Worm (Caenorhabditis elegans) whole organism, L4 larva: ENCODE measurements around the gene Y32G9A.2.

ENCODE experiments used
- D1046.2 ChIP-seq: fragments of 200-800 bp; sonication (Bioruptor generic); IDR thresholded peaks from 2 replicates; pipeline ENCODE4 v1.3.6; 2022; ENCODE audit warnings: missing genetic modification characterization, missing compliant biosample characterization
- F37D6.2 ChIP-seq: sonication (generic microtip); optimal IDR thresholded peaks from 2 replicates; lab custom pipeline; 2016; ENCODE audit warnings: mild to moderate bottlenecking, missing genetic modification characterization, missing compliant biosample characterization
- F44E2.7 ChIP-seq: fragments of 200-800 bp; sonication (Bioruptor generic); IDR thresholded peaks from 2 replicates; pipeline ENCODE4 v2.1.2; 2022; ENCODE audit warnings: missing genetic modification characterization, missing compliant biosample characterization
- Y105C5A.15 ChIP-seq: fragments of 200-800 bp; sonication (Bioruptor generic); IDR thresholded peaks from 2 replicates; pipeline ENCODE4 v1.3.6; 2022; ENCODE audit warnings: missing genetic modification characterization, missing compliant biosample characterization
- Y48G9A.11 ChIP-seq: fragments of 200-800 bp; sonication (Bioruptor generic); IDR thresholded peaks from 2 replicates; pipeline ENCODE4 v1.3.6; 2022; ENCODE audit warnings: missing genetic modification reagents, missing genetic modification characterization, missing compliant biosample characterization
- ZK337.2 ChIP-seq: fragments of 200-800 bp; sonication (Bioruptor generic); IDR thresholded peaks from 2 replicates; pipeline ENCODE4 v1.3.6; 2022; ENCODE audit warnings: missing genetic modification reagents, missing genetic modification characterization, missing compliant biosample characterization
- aha-1 ChIP-seq: fragments of 150-350 bp; peaks from one replicate; lab custom pipeline; 2014; ENCODE audit warnings: missing biosample characterization, missing genetic modification characterization
- aly-2 ChIP-seq: sonication (generic microtip); optimal IDR thresholded peaks from 2 replicates; lab custom pipeline; 2018; ENCODE audit warnings: missing biosample characterization, missing genetic modification characterization
- ceh-20 ChIP-seq: fragments of 200-800 bp; sonication (Bioruptor generic); IDR thresholded peaks from 2 replicates; pipeline ENCODE4 v1.3.6; 2022; ENCODE audit warnings: missing genetic modification reagents, missing genetic modification characterization, missing compliant biosample characterization
- ceh-44 ChIP-seq: fragments of 200-800 bp; sonication (Bioruptor generic); IDR thresholded peaks from 2 replicates; pipeline ENCODE4 v1.3.6; 2022; ENCODE audit warnings: missing genetic modification reagents, missing genetic modification characterization, missing compliant biosample characterization
- ceh-62 ChIP-seq: sonication (generic microtip); optimal IDR thresholded peaks from 2 replicates; lab custom pipeline; 2017; ENCODE audit warnings: missing biosample characterization, missing genetic modification characterization
- ctbp-1 ChIP-seq: fragments of 200-800 bp; sonication (Bioruptor generic); IDR thresholded peaks from 2 replicates; pipeline ENCODE4 v1.3.6; 2022; ENCODE audit warnings: missing genetic modification reagents, missing genetic modification characterization, missing compliant biosample characterization
- daf-16 ChIP-seq, 3 experiments: sonication (generic microtip); optimal IDR thresholded peaks; 2 replicates each; lab custom pipeline; 2016 to 2017; ENCODE audit warnings: missing genetic modification characterization in 3 of 3, missing genetic modification reagents in 3 of 3, mild to moderate bottlenecking in 2 of 3, missing compliant biosample characterization in 2 of 3, missing biosample characterization in 1 of 3, moderate library complexity in 1 of 3
- dmd-6 ChIP-seq: fragments of 200-800 bp; sonication (Bioruptor generic); IDR thresholded peaks from 2 replicates; pipeline ENCODE4 v1.3.6; 2022; ENCODE audit warnings: missing genetic modification reagents, missing genetic modification characterization, missing compliant biosample characterization
- dmd-8 ChIP-seq: fragments of 200-800 bp; sonication (Bioruptor generic); IDR thresholded peaks from 2 replicates; pipeline ENCODE4 v1.3.6; 2022; ENCODE audit warnings: missing genetic modification characterization, missing compliant biosample characterization
- dpl-1 ChIP-seq: fragments of 150-350 bp; optimal IDR thresholded peaks from 2 replicates; lab custom pipeline; 2014; ENCODE audit warnings: missing biosample characterization, missing genetic modification reagents, missing genetic modification characterization
- duxl-1 ChIP-seq: sonication (generic microtip); optimal IDR thresholded peaks from 2 replicates; lab custom pipeline; 2016; ENCODE audit warnings: mild to moderate bottlenecking, missing genetic modification characterization, moderate library complexity, missing compliant biosample characterization; ENCODE audit not compliant: poor library complexity
- dve-1 ChIP-seq: sonication (generic microtip); optimal IDR thresholded peaks from 2 replicates; lab custom pipeline; 2017; ENCODE audit warnings: antibody characterized with exemption, mild to moderate bottlenecking, missing genetic modification characterization, missing compliant biosample characterization; ENCODE audit not compliant: insufficient read depth
- egl-43 ChIP-seq: fragments of 200-800 bp; sonication (Bioruptor generic); IDR thresholded peaks from 2 replicates; pipeline ENCODE4 v1.3.6; 2022; ENCODE audit warnings: missing genetic modification reagents, missing genetic modification characterization, missing compliant biosample characterization
- fkh-10 ChIP-seq: fragments of 150-350 bp; optimal IDR thresholded peaks from 2 replicates; lab custom pipeline; 2014; ENCODE audit warnings: missing biosample characterization, missing genetic modification reagents, missing genetic modification characterization
- hlh-30 ChIP-seq: sonication (generic microtip); optimal IDR thresholded peaks from 2 replicates; lab custom pipeline; 2017; ENCODE audit warnings: antibody characterized with exemption, mild to moderate bottlenecking, missing genetic modification characterization, missing compliant biosample characterization; ENCODE audit not compliant: insufficient read depth
- hmg-1.1 ChIP-seq: fragments of 200-800 bp; sonication (Bioruptor generic); IDR thresholded peaks from 2 replicates; pipeline ENCODE4 v1.3.6; 2022; ENCODE audit warnings: missing genetic modification reagents, missing genetic modification characterization, missing compliant biosample characterization
- jun-1 ChIP-seq: fragments of 150-350 bp; optimal IDR thresholded peaks from 2 replicates; lab custom pipeline; 2014; ENCODE audit warnings: missing biosample characterization, missing genetic modification reagents, missing genetic modification characterization
- lin-29 ChIP-seq: fragments of 200-800 bp; sonication (Bioruptor generic); IDR thresholded peaks from 2 replicates; pipeline ENCODE4 v1.3.6; 2022; ENCODE audit warnings: missing genetic modification reagents, missing genetic modification characterization, missing compliant biosample characterization
- lin-38 ChIP-seq: fragments of 200-800 bp; sonication (Bioruptor generic); IDR thresholded peaks from 2 replicates; pipeline ENCODE4 v1.3.6; 2022; ENCODE audit warnings: missing genetic modification reagents, missing genetic modification characterization, missing compliant biosample characterization
- lsy-2 ChIP-seq, 2 experiments: fragments of 150-350 bp in 1 of 2; sonication (generic microtip) in 1 of 2; optimal IDR thresholded peaks; 2 replicates each; lab custom pipeline; 2014 to 2017; ENCODE audit warnings: missing biosample characterization in 2 of 2, missing genetic modification characterization in 2 of 2
- madf-5 ChIP-seq, 2 experiments: fragments of 200-800 bp; sonication (Bioruptor generic); IDR thresholded peaks; 2 replicates each; pipeline ENCODE4 v1.3.6; 2022; ENCODE audit warnings: missing compliant biosample characterization in 2 of 2, missing genetic modification characterization in 2 of 2
- mdl-1 ChIP-seq, 2 experiments: fragments of 150-350 bp in 1 of 2; sonication (generic microtip) in 1 of 2; optimal IDR thresholded peaks; 2 replicates each; lab custom pipeline; 2014 to 2017; ENCODE audit warnings: missing biosample characterization in 2 of 2, missing genetic modification characterization in 2 of 2
- mes-2 ChIP-seq: sonication (generic microtip); optimal IDR thresholded peaks from 2 replicates; lab custom pipeline; 2016; ENCODE audit warnings: missing genotype, mild to moderate bottlenecking, missing genetic modification characterization, missing compliant biosample characterization; ENCODE audit not compliant: poor library complexity, severe bottlenecking
- nhr-102 ChIP-seq: sonication (generic microtip); optimal IDR thresholded peaks from 2 replicates; lab custom pipeline; 2016; ENCODE audit warnings: mild to moderate bottlenecking, missing genetic modification characterization, moderate library complexity, missing compliant biosample characterization
- nhr-11 ChIP-seq: fragments of 150-350 bp; optimal IDR thresholded peaks from 2 replicates; lab custom pipeline; 2014; ENCODE audit warnings: missing biosample characterization, missing genetic modification characterization
- nhr-25 ChIP-seq: sonication (generic microtip); optimal IDR thresholded peaks from 2 replicates; lab custom pipeline; 2017; ENCODE audit warnings: missing genetic modification characterization, mild to moderate bottlenecking, missing compliant biosample characterization, antibody characterized with exemption, moderate library complexity, borderline replicate concordance; ENCODE audit not compliant: insufficient read depth
- nhr-28 ChIP-seq: fragments of 150-350 bp; optimal IDR thresholded peaks from 2 replicates; lab custom pipeline; 2014; ENCODE audit warnings: missing biosample characterization, missing genetic modification characterization
- nhr-6 ChIP-seq: fragments of 150-350 bp; optimal IDR thresholded peaks from 2 replicates; lab custom pipeline; 2014; ENCODE audit warnings: missing biosample characterization, missing genetic modification characterization
- php-3 ChIP-seq: fragments of 200-800 bp; sonication (Bioruptor generic); IDR thresholded peaks from 2 replicates; pipeline ENCODE4 v1.3.6; 2022; ENCODE audit warnings: missing genetic modification reagents, missing genetic modification characterization, missing compliant biosample characterization
- pqm-1 ChIP-seq: sonication (generic microtip); optimal IDR thresholded peaks from 2 replicates; lab custom pipeline; 2017; ENCODE audit warnings: missing biosample characterization, missing genetic modification characterization
- rbr-2 ChIP-seq: sonication (generic microtip); optimal IDR thresholded peaks from 2 replicates; lab custom pipeline; 2016; ENCODE audit warnings: missing genotype, missing genetic modification characterization, missing compliant biosample characterization
- saeg-2 ChIP-seq: fragments of 200-800 bp; sonication (Bioruptor generic); IDR thresholded peaks from 2 replicates; pipeline ENCODE4 v1.3.6; 2022; ENCODE audit warnings: missing genetic modification reagents, missing genetic modification characterization, missing compliant biosample characterization
- sdz-12 ChIP-seq: fragments of 200-800 bp; sonication (Bioruptor generic); optimal IDR thresholded peaks from 2 replicates; lab custom pipeline; 2018; ENCODE audit warnings: mild to moderate bottlenecking, missing genetic modification characterization, missing compliant biosample characterization
- snpc-4 ChIP-seq: fragments of 150-350 bp; optimal IDR thresholded peaks from 2 replicates; lab custom pipeline; 2014; ENCODE audit warnings: missing biosample characterization, missing genetic modification characterization
- spr-1 ChIP-seq: sonication (generic microtip); optimal IDR thresholded peaks from 2 replicates; lab custom pipeline; 2016; ENCODE audit warnings: mild to moderate bottlenecking, missing genetic modification characterization, missing compliant biosample characterization
- spr-3 ChIP-seq: fragments of 200-800 bp; sonication (Bioruptor generic); optimal IDR thresholded peaks from 2 replicates; lab custom pipeline; 2018; ENCODE audit warnings: mild to moderate bottlenecking, missing genetic modification characterization, missing compliant biosample characterization
- tra-1 ChIP-seq: fragments of 200-800 bp; sonication (Bioruptor generic); IDR thresholded peaks from 2 replicates; pipeline ENCODE4 v1.3.6; 2022; ENCODE audit warnings: missing genetic modification reagents, missing genetic modification characterization, missing compliant biosample characterization
- unc-130 ChIP-seq: sonication (generic microtip); optimal IDR thresholded peaks from 2 replicates; lab custom pipeline; 2016; ENCODE audit warnings: missing genetic modification reagents, missing genetic modification characterization, missing compliant biosample characterization
- unc-62 ChIP-seq, 3 experiments: fragments of 150-350 bp in 1 of 3; sonication (generic microtip); optimal IDR thresholded peaks in 2 of 3; peaks in 1 of 3; 1 replicate in 1 of 3; 2 replicates in 2 of 3; lab custom pipeline; 2014 to 2017; ENCODE audit warnings: missing biosample characterization in 3 of 3, missing genetic modification characterization in 3 of 3, missing genetic modification reagents in 3 of 3, missing genotype in 1 of 3
- zag-1 ChIP-seq: fragments of 150-350 bp; optimal IDR thresholded peaks from 2 replicates; lab custom pipeline; 2014; ENCODE audit warnings: missing biosample characterization, missing genetic modification characterization
- zfp-2 ChIP-seq: sonication (generic microtip); optimal IDR thresholded peaks from 2 replicates; lab custom pipeline; 2016; ENCODE audit warnings: mild to moderate bottlenecking, missing genetic modification characterization, missing compliant biosample characterization
- zip-2 ChIP-seq: fragments of 150-350 bp; optimal IDR thresholded peaks from 2 replicates; lab custom pipeline; 2014; ENCODE audit warnings: missing biosample characterization, missing genetic modification characterization

The Y32G9A.2 gene

ce11 chrV:1871768-1872296, 46.5 kb upstream of the Y32G9A.2 start, which contains the start of the genes T10B5.4 and cct-7:
T10B5.4 (minus strand) TSS chrV:1871807.
cct-7 (plus strand) TSS chrV:1872246.
- TF ChIP-seq unc-62 (GFP tag; optimal IDR thresholded peaks at IDR 0.05 in 1 of 2; lab: Kevin White, UChicago): no peak
- TF ChIP-seq unc-62 (tag; optimal IDR thresholded peaks at IDR 0.05; lab: Kevin White, UChicago): no peak
- 0 out of 4 replicates have a peak, but pooled peaks of 1 of the 2 experiments have one; percentile 32 for TF ChIP-seq madf-5 (GFP tag; IDR thresholded peaks at IDR 0.05; lab: Robert Waterston, UW)
- no peak; the same call in 1 of the 2 replicates for TF ChIP-seq Y48G9A.11 (GFP tag; lab: Robert Waterston, UW)
- TF ChIP-seq duxl-1: peak; percentile 6
- peak; percentile 24 for TF ChIP-seq zag-1
- TF ChIP-seq aly-2: no peak
- TF ChIP-seq lin-38 (GFP tag; lab: Robert Waterston, UW): peak; percentile 97
- TF ChIP-seq nhr-28 (tag; lab: Kevin White, UChicago): peak; percentile 66
- TF ChIP-seq hmg-1.1 (GFP tag; lab: Robert Waterston, UW): peak; percentile 89
- TF ChIP-seq fkh-10 (GFP tag; lab: Kevin White, UChicago): peak; percentile 98
- TF ChIP-seq daf-16 (GFP tag; optimal IDR thresholded peaks at IDR 0.05; lab: Kevin White, UChicago): no peak
- peak; percentile 46 for TF ChIP-seq daf-16 (tag; optimal IDR thresholded peaks at IDR 0.05; lab: Kevin White, UChicago)
- no peak for TF ChIP-seq ceh-62 (tag; lab: Kevin White, UChicago)
- peak; percentile 42 for TF ChIP-seq spr-1 (tag; lab: Kevin White, UChicago)
- TF ChIP-seq dve-1: peak; percentile 90
- TF ChIP-seq pqm-1 (tag; lab: Kevin White, UChicago): peak; percentile 36
- peak; percentile 70; the same call in 1 of the 2 replicates for TF ChIP-seq ceh-20
- TF ChIP-seq nhr-102 (tag; lab: Kevin White, UChicago): peak; percentile 22
- peak; percentile 79 for TF ChIP-seq ctbp-1 (GFP tag; lab: Robert Waterston, UW)
- TF ChIP-seq lsy-2 (tag; optimal IDR thresholded peaks at IDR 0.05; lab: Kevin White, UChicago): peak; percentile 75 to 93
- TF ChIP-seq php-3 (GFP tag; lab: Robert Waterston, UW): 0 out of 2 replicates have a peak, but pooled peaks have one; percentile 45
- peak; percentile 89 for TF ChIP-seq unc-130 (GFP tag; lab: Kevin White, UChicago)
- peak; percentile 38 for TF ChIP-seq jun-1 (tag; lab: Kevin White, UChicago)
- no peak for TF ChIP-seq Y105C5A.15 (GFP tag; lab: Robert Waterston, UW)
- TF ChIP-seq ZK337.2 (GFP tag; lab: Robert Waterston, UW): peak; percentile 63; the same call in 1 of the 2 replicates
- no peak for TF ChIP-seq dmd-8 (GFP tag; lab: Robert Waterston, UW)
- TF ChIP-seq spr-3 (GFP tag; lab: Kevin White, UChicago): no peak
- TF ChIP-seq tra-1: peak; percentile 65
- TF ChIP-seq snpc-4 (tag; lab: Kevin White, UChicago): peak; percentile 9
- TF ChIP-seq saeg-2 (GFP tag; lab: Robert Waterston, UW): peak; percentile 59; the same call in 1 of the 2 replicates
- peak; percentile 18 for TF ChIP-seq nhr-25 (tag; lab: Kevin White, UChicago)
- TF ChIP-seq zip-2 (tag; lab: Kevin White, UChicago): no peak
- TF ChIP-seq dpl-1 (GFP tag; lab: Kevin White, UChicago): peak; percentile 82
- TF ChIP-seq nhr-11 (tag; lab: Kevin White, UChicago): peak; percentile 92
- TF ChIP-seq mdl-1 (tag; optimal IDR thresholded peaks at IDR 0.05; lab: Kevin White, UChicago): peak in 1 of 2 experiments; percentile 79
- peak; percentile 78 for TF ChIP-seq nhr-6 (tag; lab: Kevin White, UChicago)
- peak; percentile 89 for TF ChIP-seq F37D6.2 (tag; lab: Kevin White, UChicago)
- TF ChIP-seq aha-1 (tag; lab: Kevin White, UChicago): peak; percentile 98
- TF ChIP-seq hlh-30 (tag; lab: Kevin White, UChicago): peak; percentile 91
- peak; percentile 60; the same call in 1 of the 2 replicates for TF ChIP-seq ceh-44 (GFP tag; lab: Robert Waterston, UW)
- TF ChIP-seq zfp-2 (tag; lab: Kevin White, UChicago): peak; percentile 28
- TF ChIP-seq F44E2.7 (GFP tag; lab: Robert Waterston, UW): no peak
- peak; percentile 92 for TF ChIP-seq rbr-2 (tag; lab: Kevin White, UChicago)
- TF ChIP-seq dmd-6: peak; percentile 78
- TF ChIP-seq lin-29: no peak
- peak; percentile 96 for TF ChIP-seq mes-2
- TF ChIP-seq egl-43 (GFP tag; lab: Robert Waterston, UW): peak; percentile 80
- 0 out of 2 replicates have a peak, but pooled peaks have one; percentile 55 for TF ChIP-seq D1046.2 (GFP tag; lab: Robert Waterston, UW)
- no peak for TF ChIP-seq sdz-12 (GFP tag; lab: Kevin White, UChicago)
